Fruit fly (Drosophila melanogaster) whole organism, embryonic: ENCODE measurements around the gene CCHa1.

Experiments used
- Adf1 ChIP-seq: fragments of 200-800 bp; sonication (Bioruptor generic); IDR thresholded peaks from 2 replicates; pipeline ENCODE4 v1.3.6; 2022; ENCODE audit warnings: missing biosample characterization, missing genetic modification characterization
- Aef1 ChIP-seq: fragments of 200-800 bp; sonication (Bioruptor generic); IDR thresholded peaks from 3 replicates; pipeline ENCODE4 v1.3.6; 2022; ENCODE audit warnings: missing biosample characterization, missing genetic modification characterization
- B-H2 ChIP-seq: fragments of 200-800 bp; sonication (Bioruptor generic); optimal IDR thresholded peaks from 2 replicates; lab custom pipeline; 2018; ENCODE audit warnings: missing biosample characterization, mild to moderate bottlenecking, missing genetic modification characterization
- Bdp1 ChIP-seq: fragments of 200-800 bp; sonication (Bioruptor generic); optimal IDR thresholded peaks from 3 replicates; lab custom pipeline; 2016; ENCODE audit warnings: missing biosample characterization, missing genetic modification characterization
- Blimp-1 ChIP-seq: fragments of 200-800 bp; sonication (Bioruptor generic); optimal IDR thresholded peaks from 3 replicates; lab custom pipeline; 2018; ENCODE audit warnings: missing biosample characterization, missing genetic modification characterization, mild to moderate bottlenecking, moderate library complexity, missing genetic modification reagents
- CG10209 ChIP-seq: fragments of 200-800 bp; sonication (Bioruptor generic); optimal IDR thresholded peaks from 3 replicates; lab custom pipeline; 2017; ENCODE audit warnings: missing biosample characterization, mild to moderate bottlenecking, missing genetic modification characterization, missing genetic modification reagents
- CG10267 ChIP-seq: fragments of 200-800 bp; sonication (Bioruptor generic); optimal IDR thresholded peaks from 2 replicates; lab custom pipeline; 2018; ENCODE audit warnings: missing biosample characterization, mild to moderate bottlenecking, missing genetic modification characterization, moderate library complexity
- CG10431 ChIP-seq: fragments of 200-800 bp; sonication (Bioruptor generic); optimal IDR thresholded peaks from 3 replicates; lab custom pipeline; 2018; ENCODE audit warnings: missing biosample characterization, mild to moderate bottlenecking, missing genetic modification characterization
- CG11456 ChIP-seq: fragments of 200-800 bp; sonication (Bioruptor generic); IDR thresholded peaks from 3 replicates; pipeline ENCODE4 v1.3.6; 2022; ENCODE audit warnings: missing biosample characterization, missing genetic modification characterization
- CG11696 ChIP-seq: fragments of 200-800 bp; sonication (Bioruptor generic); IDR thresholded peaks from 2 replicates; pipeline ENCODE4 v1.3.6; 2022; ENCODE audit warnings: missing biosample characterization, missing genetic modification characterization
- CG12299 ChIP-seq: fragments of 200-800 bp; sonication (Bioruptor generic); optimal IDR thresholded peaks from 2 replicates; lab custom pipeline; 2018; ENCODE audit warnings: missing biosample characterization, mild to moderate bottlenecking, missing genetic modification characterization
- CG12769 ChIP-seq: fragments of 200-800 bp; sonication (Bioruptor generic); optimal IDR thresholded peaks from 2 replicates; lab custom pipeline; 2019; ENCODE audit warnings: missing biosample characterization, mild to moderate bottlenecking, missing genetic modification characterization, moderate library complexity
- CG13287 ChIP-seq: fragments of 200-800 bp; sonication (Bioruptor generic); IDR thresholded peaks from 2 replicates; pipeline ENCODE4 v1.3.6; 2022; ENCODE audit warnings: missing biosample characterization, missing genetic modification characterization; ENCODE audit not compliant: partially characterized antibody
- CG13894 ChIP-seq: fragments of 200-800 bp; sonication (Bioruptor generic); optimal IDR thresholded peaks from 3 replicates; lab custom pipeline; 2018; ENCODE audit warnings: missing biosample characterization, mild to moderate bottlenecking, missing genetic modification characterization, moderate library complexity
- CG14441 ChIP-seq: fragments of 200-800 bp; sonication (Bioruptor generic); IDR thresholded peaks from 2 replicates; pipeline ENCODE4 v1.3.6; 2022; ENCODE audit warnings: missing biosample characterization, missing genetic modification characterization
- CG14965 ChIP-seq: fragments of 200-800 bp; sonication (Bioruptor generic); optimal IDR thresholded peaks from 2 replicates; lab custom pipeline; 2016; ENCODE audit warnings: missing biosample characterization, missing genetic modification characterization, borderline replicate concordance
- CG17568 ChIP-seq: fragments of 200-800 bp; sonication (Bioruptor generic); optimal IDR thresholded peaks from 2 replicates; lab custom pipeline; 2018; ENCODE audit warnings: missing biosample characterization, mild to moderate bottlenecking, missing genetic modification characterization, moderate library complexity
- CG2199 ChIP-seq: fragments of 200-800 bp; sonication (Bioruptor generic); IDR thresholded peaks from 3 replicates; pipeline ENCODE4 v1.3.6; 2022; ENCODE audit warnings: missing biosample characterization, missing genetic modification characterization
- CG31365 ChIP-seq: fragments of 200-800 bp; sonication (Bioruptor generic); optimal IDR thresholded peaks from 2 replicates; lab custom pipeline; 2018; ENCODE audit warnings: missing biosample characterization, mild to moderate bottlenecking, missing genetic modification characterization
- CG4820 ChIP-seq: fragments of 200-800 bp; sonication (Bioruptor generic); optimal IDR thresholded peaks from 3 replicates; lab custom pipeline; 2016; ENCODE audit warnings: missing biosample characterization, missing genetic modification characterization
- CG6854 ChIP-seq: fragments of 200-800 bp; sonication (Bioruptor generic); optimal IDR thresholded peaks from 3 replicates; lab custom pipeline; 2017; ENCODE audit warnings: missing biosample characterization, mild to moderate bottlenecking, missing genetic modification characterization
- CG8924 ChIP-seq: fragments of 200-800 bp; optimal IDR thresholded peaks from 3 replicates; lab custom pipeline; 2019; ENCODE audit warnings: missing biosample characterization, mild to moderate bottlenecking, missing genetic modification characterization, moderate library complexity
- CG9932 ChIP-seq: fragments of 200-800 bp; sonication (Bioruptor generic); IDR thresholded peaks from 2 replicates; pipeline ENCODE4 v1.3.6; 2022; ENCODE audit warnings: missing biosample characterization, missing genetic modification characterization
- Dp ChIP-seq: fragments of 200-800 bp; sonication (Bioruptor generic); optimal IDR thresholded peaks from 2 replicates; lab custom pipeline; 2018; ENCODE audit warnings: missing biosample characterization, mild to moderate bottlenecking, missing genetic modification characterization, moderate library complexity
- HHEX ChIP-seq: fragments of 200-800 bp; sonication (Bioruptor generic); optimal IDR thresholded peaks from 3 replicates; lab custom pipeline; 2017; ENCODE audit warnings: missing biosample characterization, mild to moderate bottlenecking, missing genetic modification characterization, missing genetic modification reagents
- Hr3 ChIP-seq: fragments of 200-800 bp; sonication (Bioruptor generic); optimal IDR thresholded peaks from 3 replicates; lab custom pipeline; 2016; ENCODE audit warnings: missing biosample characterization, missing genetic modification characterization
- Lhr ChIP-seq: fragments of 200-800 bp; sonication (Bioruptor generic); optimal IDR thresholded peaks from 3 replicates; lab custom pipeline; 2017; ENCODE audit warnings: mild to moderate bottlenecking, missing biosample characterization, missing genetic modification reagents, missing genetic modification characterization
- Mrtf ChIP-seq: fragments of 200-800 bp; sonication (Bioruptor generic); IDR thresholded peaks from 3 replicates; pipeline ENCODE4 v1.3.6; 2022; ENCODE audit warnings: missing biosample characterization, missing genetic modification characterization
- Pdp1 ChIP-seq, 2 experiments: fragments of 200-800 bp; sonication (Bioruptor generic); optimal IDR thresholded peaks; 3 replicates each; lab custom pipeline; 2016; ENCODE audit warnings: missing biosample characterization in 2 of 2, missing genetic modification characterization in 2 of 2, mild to moderate bottlenecking in 1 of 2, moderate library complexity in 1 of 2
- Six4 ChIP-seq: fragments of 200-800 bp; sonication (Bioruptor generic); optimal IDR thresholded peaks from 2 replicates; lab custom pipeline; 2016; ENCODE audit warnings: missing biosample characterization, missing genetic modification characterization
- al ChIP-seq: fragments of 200-800 bp; sonication (Bioruptor generic); IDR thresholded peaks from 2 replicates; pipeline ENCODE4 v1.3.6; 2022; ENCODE audit warnings: missing biosample characterization, missing genetic modification characterization
- ato ChIP-seq: fragments of 200-800 bp; sonication (Bioruptor generic); IDR thresholded peaks from 2 replicates; pipeline ENCODE4 v1.3.6; 2022; ENCODE audit warnings: missing biosample characterization, missing genetic modification characterization; ENCODE audit not compliant: partially characterized antibody
- cad ChIP-seq: fragments of >200 bp; optimal IDR thresholded peaks from 2 replicates; lab custom pipeline; 2017; ENCODE audit warnings: missing biosample characterization, missing genetic modification characterization
- chm ChIP-seq: fragments of 200-800 bp; sonication (Bioruptor generic); IDR thresholded peaks from 2 replicates; pipeline ENCODE4 v1.3.6; 2022; ENCODE audit warnings: missing biosample characterization, missing genetic modification characterization
- cwo ChIP-seq: fragments of 200-800 bp; sonication (Bioruptor generic); optimal IDR thresholded peaks from 3 replicates; lab custom pipeline; 2017; ENCODE audit warnings: missing biosample characterization, missing genetic modification characterization, mild to moderate bottlenecking, moderate library complexity, missing genetic modification reagents
- ems ChIP-seq: fragments of 200-800 bp; sonication (Bioruptor generic); optimal IDR thresholded peaks from 3 replicates; lab custom pipeline; 2016; ENCODE audit warnings: missing biosample characterization, missing genetic modification characterization
- gcm2 ChIP-seq: fragments of 200-800 bp; sonication (Bioruptor generic); optimal IDR thresholded peaks from 2 replicates; lab custom pipeline; 2016; ENCODE audit warnings: missing biosample characterization, missing genetic modification characterization
- gsb-n ChIP-seq: fragments of 200-800 bp; sonication (Bioruptor generic); optimal IDR thresholded peaks from 3 replicates; lab custom pipeline; 2018; ENCODE audit warnings: missing biosample characterization, mild to moderate bottlenecking, missing genetic modification characterization
- h ChIP-seq: fragments of >200 bp; optimal IDR thresholded peaks from 2 replicates; lab custom pipeline; 2017
- lola ChIP-seq, 3 experiments: fragments of >200 bp in 2 of 3; fragments of 200-800 bp in 1 of 3; sonication (Bioruptor generic) in 1 of 3; optimal IDR thresholded peaks; 2 replicates each; lab custom pipeline; 2017 to 2019; ENCODE audit warnings: missing biosample characterization in 3 of 3, missing genetic modification characterization in 3 of 3, mild to moderate bottlenecking in 1 of 3, moderate library complexity in 1 of 3
- pb ChIP-seq: fragments of 200-800 bp; sonication (Bioruptor generic); optimal IDR thresholded peaks from 3 replicates; lab custom pipeline; 2016; ENCODE audit warnings: missing biosample characterization, missing genetic modification characterization
- salm ChIP-seq: fragments of 200-800 bp; sonication (Bioruptor generic); optimal IDR thresholded peaks from 2 replicates; lab custom pipeline; 2018; ENCODE audit warnings: missing biosample characterization, mild to moderate bottlenecking, missing genetic modification characterization
- schlank ChIP-seq: fragments of 200-800 bp; sonication (Bioruptor generic); optimal IDR thresholded peaks from 2 replicates; lab custom pipeline; 2018; ENCODE audit warnings: missing biosample characterization, mild to moderate bottlenecking, missing genetic modification characterization
- slbo ChIP-seq: fragments of 200-800 bp; sonication (Bioruptor generic); IDR thresholded peaks from 2 replicates; pipeline ENCODE4 v1.3.6; 2022; ENCODE audit warnings: missing biosample characterization, missing genetic modification characterization
- slp2 ChIP-seq: fragments of 200-800 bp; sonication (Bioruptor generic); optimal IDR thresholded peaks from 2 replicates; lab custom pipeline; 2016; ENCODE audit warnings: missing biosample characterization, missing genetic modification characterization
- so ChIP-seq: fragments of 200-800 bp; sonication (Bioruptor generic); IDR thresholded peaks from 3 replicates; pipeline ENCODE4 v1.3.6; 2022; ENCODE audit warnings: missing biosample characterization, missing genetic modification characterization
- sqz ChIP-seq: fragments of 200-800 bp; sonication (Bioruptor generic); optimal IDR thresholded peaks from 3 replicates; lab custom pipeline; 2018; ENCODE audit warnings: missing biosample characterization, mild to moderate bottlenecking, missing genetic modification characterization
- unpg ChIP-seq: fragments of 200-800 bp; sonication (Bioruptor generic); optimal IDR thresholded peaks from 3 replicates; lab custom pipeline; 2018; ENCODE audit warnings: missing biosample characterization, mild to moderate bottlenecking, missing genetic modification characterization, moderate library complexity
- vnd ChIP-seq: fragments of 200-800 bp; sonication (Bioruptor generic); IDR thresholded peaks from 3 replicates; pipeline ENCODE4 v1.3.6; 2022; ENCODE audit warnings: missing biosample characterization, missing genetic modification characterization; ENCODE audit not compliant: partially characterized antibody

The CCHa1 gene

dm6 chr3R:14108158-14108921 lies 11.7 kb upstream of the CCHa1 start, which contains the start of gene CG12402 (continued):
- TF ChIP-seq Pdp1 (GFP tag; optimal IDR thresholded peaks at IDR 0.05; lab: Kevin White, UChicago) = peak; percentile 52 to 93
- no peak for TF ChIP-seq CG10431 (GFP tag; lab: Kevin White, UChicago)
- no peak for TF ChIP-seq ato (GFP tag; lab: Robert Waterston, UW)
- no peak for TF ChIP-seq vnd (GFP tag; lab: Robert Waterston, UW)
- peak; percentile 57 for TF ChIP-seq CG31365
- TF ChIP-seq lola (GFP tag; optimal IDR thresholded peaks at IDR 0.05; lab: Kevin White, UChicago) = peak in 1 of 3 experiments; percentile 69
- TF ChIP-seq chm (GFP tag; lab: Robert Waterston, UW) = peak; percentile 90
- TF ChIP-seq CG2199 (GFP tag; lab: Robert Waterston, UW) = peak; percentile 84
- TF ChIP-seq cad (GFP tag; lab: Kevin White, UChicago) = no peak
- TF ChIP-seq sqz (GFP tag; lab: Kevin White, UChicago) = peak; percentile 86
- peak; percentile 57 for TF ChIP-seq CG13287 (GFP tag; lab: Robert Waterston, UW)
- TF ChIP-seq CG14965 (GFP tag; lab: Kevin White, UChicago) = no peak
- TF ChIP-seq Lhr = peak; percentile 47
- peak; percentile 63 for TF ChIP-seq CG13894
- peak; percentile 78 for TF ChIP-seq CG10267 (tag; lab: Kevin White, UChicago)
- peak; percentile 80 for TF ChIP-seq CG11456
- TF ChIP-seq pb = peak; percentile 65
- TF ChIP-seq gcm2 (GFP tag; lab: Kevin White, UChicago) = peak; percentile 59
- peak; percentile 65 for TF ChIP-seq slp2 (GFP tag; lab: Kevin White, UChicago)
- TF ChIP-seq salm = peak; percentile 63
- peak; percentile 84 for TF ChIP-seq Aef1 (GFP tag; lab: Robert Waterston, UW)
- TF ChIP-seq unpg = peak; percentile 90
- TF ChIP-seq Mrtf (GFP tag; lab: Robert Waterston, UW) = peak; percentile 84
- peak; percentile 12 for TF ChIP-seq Dp (GFP tag; lab: Kevin White, UChicago)
- TF ChIP-seq Six4 (GFP tag; lab: Kevin White, UChicago) = peak; percentile 74
- TF ChIP-seq CG10209 (GFP tag; lab: Kevin White, UChicago) = peak; percentile 77
- peak; percentile 27 for TF ChIP-seq Adf1 (GFP tag; lab: Robert Waterston, UW)
- TF ChIP-seq CG9932 = peak; percentile 52
- TF ChIP-seq CG12769 = peak; percentile 89
- peak; percentile 83 for TF ChIP-seq HHEX (GFP tag; lab: Kevin White, UChicago)
- peak; percentile 54 for TF ChIP-seq Bdp1 (GFP tag; lab: Kevin White, UChicago)
- peak; percentile 77 for TF ChIP-seq CG4820 (GFP tag; lab: Kevin White, UChicago)
- peak; percentile 55 for TF ChIP-seq ems
- peak; percentile 12 for TF ChIP-seq schlank (tag; lab: Kevin White, UChicago)
- TF ChIP-seq CG11696 (GFP tag; lab: Robert Waterston, UW) = peak; percentile 70
- TF ChIP-seq B-H2 (GFP tag; lab: Kevin White, UChicago) = peak; percentile 10
- peak; percentile 68 for TF ChIP-seq CG6854 (GFP tag; lab: Kevin White, UChicago)
- peak; percentile 82 for TF ChIP-seq Blimp-1 (GFP tag; lab: Kevin White, UChicago)
- peak; percentile 99 for TF ChIP-seq CG17568 (GFP tag; lab: Kevin White, UChicago)
- peak; percentile 91 for TF ChIP-seq Hr3
- TF ChIP-seq so (GFP tag; lab: Robert Waterston, UW) = peak; percentile 77
- TF ChIP-seq h (lab: Kevin White, UChicago) = no peak
- TF ChIP-seq slbo (GFP tag; lab: Robert Waterston, UW) = peak; percentile 80
- TF ChIP-seq CG8924 (tag; lab: Kevin White, UChicago) = peak; percentile 86
- TF ChIP-seq al = peak; percentile 25; the same call in 1 of the 2 replicates
- peak; percentile 74 for TF ChIP-seq CG12299 (tag; lab: Kevin White, UChicago)
- peak; percentile 89 for TF ChIP-seq CG14441
- peak; percentile 75 for TF ChIP-seq cwo (GFP tag; lab: Kevin White, UChicago)
- TF ChIP-seq gsb-n (tag; lab: Kevin White, UChicago) = peak; percentile 73
